Worm (Caenorhabditis elegans) whole organism, young adult: ENCODE results near the gene C25D7.9.

ENCODE experiments used
- B0035.1 ChIP-seq: sonication (generic microtip); optimal IDR thresholded peaks from 2 replicates; lab custom pipeline; 2016; ENCODE audit warnings: missing genetic modification characterization, mild to moderate bottlenecking, missing compliant biosample characterization, missing genotype, missing genetic modification reagents
- B0261.1 ChIP-seq: sonication (generic microtip); optimal IDR thresholded peaks from 2 replicates; lab custom pipeline; 2016; ENCODE audit warnings: mild to moderate bottlenecking, missing genetic modification characterization, moderate library complexity, missing compliant biosample characterization
- B0336.3 ChIP-seq: fragments of 200-800 bp; sonication (Bioruptor generic); IDR thresholded peaks from 2 replicates; pipeline ENCODE4 v1.3.6; 2022; ENCODE audit warnings: missing genetic modification characterization, missing compliant biosample characterization
- F39B2.1 ChIP-seq: fragments of 200-800 bp; sonication (Bioruptor generic); IDR thresholded peaks from 2 replicates; pipeline ENCODE4 v1.3.6; 2022; ENCODE audit warnings: missing genetic modification reagents, missing genetic modification characterization, missing compliant biosample characterization
- F49E8.2 ChIP-seq: sonication (generic microtip); optimal IDR thresholded peaks from 3 replicates; lab custom pipeline; 2017; ENCODE audit warnings: missing genetic modification characterization, mild to moderate bottlenecking, missing compliant biosample characterization, antibody characterized with exemption, moderate library complexity; ENCODE audit not compliant: insufficient read depth
- K11D2.4 ChIP-seq: fragments of 200-800 bp; sonication (Bioruptor generic); IDR thresholded peaks from 2 replicates; pipeline ENCODE4 v1.3.6; 2022; ENCODE audit warnings: missing genetic modification reagents, missing genetic modification characterization, missing compliant biosample characterization
- K12H6.12 ChIP-seq: fragments of 200-800 bp; sonication (Bioruptor generic); optimal IDR thresholded peaks from 2 replicates; lab custom pipeline; 2018; ENCODE audit warnings: mild to moderate bottlenecking, missing genetic modification characterization, missing compliant biosample characterization
- Y53F4B.3 ChIP-seq: fragments of 200-800 bp; sonication (Bioruptor generic); IDR thresholded peaks from 2 replicates; pipeline ENCODE4 v1.3.6; 2022; ENCODE audit warnings: missing genetic modification reagents, missing genetic modification characterization, missing compliant biosample characterization
- Y95B8A.8 ChIP-seq: fragments of 200-800 bp; sonication (Bioruptor generic); IDR thresholded peaks from 2 replicates; pipeline ENCODE4 v1.3.6; 2022; ENCODE audit warnings: missing genetic modification reagents, missing genetic modification characterization, missing compliant biosample characterization
- ama-1 ChIP-seq, 3 experiments: fragments of 150-350 bp in 1 of 3; sonication (generic microtip) in 2 of 3; optimal IDR thresholded peaks; 2 replicates each; lab custom pipeline; 2014 to 2018; ENCODE audit warnings: missing biosample characterization in 2 of 3, missing genetic modification characterization in 2 of 3, missing genetic modification reagents in 2 of 3
- aptf-2 ChIP-seq: fragments of 200-800 bp; sonication (Bioruptor generic); conservative IDR thresholded peaks from 2 replicates; pipeline ENCODE4 v1.3.6; 2022; ENCODE audit warnings: missing genetic modification reagents, missing genetic modification characterization, missing compliant biosample characterization
- athp-1 ChIP-seq: sonication (generic microtip); optimal IDR thresholded peaks from 2 replicates; lab custom pipeline; 2017; ENCODE audit warnings: mild to moderate bottlenecking, missing genetic modification characterization, missing compliant biosample characterization
- bed-2 ChIP-seq: fragments of 200-800 bp; sonication (Bioruptor generic); IDR thresholded peaks from 2 replicates; pipeline ENCODE4 v1.3.6; 2022; ENCODE audit warnings: missing genetic modification reagents, missing genetic modification characterization, missing compliant biosample characterization
- cebp-1 ChIP-seq, 2 experiments: fragments of 200-800 bp in 1 of 2; sonication (Bioruptor generic) in 1 of 2; sonication (generic microtip) in 1 of 2; IDR thresholded peaks in 1 of 2; optimal IDR thresholded peaks in 1 of 2; 2 replicates each; pipeline versions ENCODE4 v1.3.6 to Lab custom; 2017 to 2022; ENCODE audit warnings: missing compliant biosample characterization in 2 of 2, missing genetic modification characterization in 2 of 2, mild to moderate bottlenecking in 1 of 2, missing genetic modification reagents in 1 of 2, moderate library complexity in 1 of 2
- cebp-2 ChIP-seq: fragments of 200-800 bp; sonication (Bioruptor generic); IDR thresholded peaks from 2 replicates; pipeline ENCODE4 v1.3.6; 2022; ENCODE audit warnings: missing genetic modification characterization, missing compliant biosample characterization
- ceh-27 ChIP-seq: fragments of 200-800 bp; sonication (Bioruptor generic); optimal IDR thresholded peaks from 2 replicates; lab custom pipeline; 2018; ENCODE audit warnings: mild to moderate bottlenecking, missing genetic modification characterization, moderate library complexity, missing compliant biosample characterization
- die-1 ChIP-seq: sonication (generic microtip); optimal IDR thresholded peaks from 2 replicates; lab custom pipeline; 2016; ENCODE audit warnings: missing genotype, mild to moderate bottlenecking, missing genetic modification characterization, missing compliant biosample characterization
- dpff-1 ChIP-seq: sonication (generic microtip); optimal IDR thresholded peaks from 2 replicates; lab custom pipeline; 2017; ENCODE audit warnings: mild to moderate bottlenecking, missing genetic modification characterization, missing compliant biosample characterization
- efl-1 ChIP-seq: fragments of 150-350 bp; optimal IDR thresholded peaks from 2 replicates; lab custom pipeline; 2014; ENCODE audit warnings: missing biosample characterization, missing genetic modification reagents, missing genetic modification characterization
- egl-18 ChIP-seq: fragments of 200-800 bp; sonication (Bioruptor generic); IDR thresholded peaks from 2 replicates; pipeline ENCODE4 v1.3.6; 2022; ENCODE audit warnings: missing genetic modification reagents, missing genetic modification characterization, missing compliant biosample characterization
- egl-44 ChIP-seq: fragments of 200-800 bp; sonication (Bioruptor generic); IDR thresholded peaks from 2 replicates; pipeline ENCODE4 v1.3.6; 2022; ENCODE audit warnings: missing genetic modification reagents, missing genetic modification characterization, missing compliant biosample characterization
- fkh-3 ChIP-seq: sonication (generic microtip); optimal IDR thresholded peaks from 2 replicates; lab custom pipeline; 2016; ENCODE audit warnings: mild to moderate bottlenecking, missing genetic modification characterization, missing compliant biosample characterization
- gei-17 ChIP-seq: fragments of 200-800 bp; sonication (Bioruptor generic); optimal IDR thresholded peaks from 2 replicates; lab custom pipeline; 2018; ENCODE audit warnings: mild to moderate bottlenecking, missing genetic modification characterization, missing compliant biosample characterization
- hlh-12 ChIP-seq: sonication (generic microtip); optimal IDR thresholded peaks from 2 replicates; lab custom pipeline; 2016; ENCODE audit warnings: missing genetic modification characterization, missing compliant biosample characterization
- hmg-1.2 ChIP-seq: fragments of 200-800 bp; sonication (Bioruptor generic); IDR thresholded peaks from 2 replicates; pipeline ENCODE4 v1.3.6; 2022; ENCODE audit warnings: missing genetic modification reagents, missing genetic modification characterization, missing compliant biosample characterization
- lag-1 ChIP-seq: fragments of 200-800 bp; sonication (Bioruptor generic); IDR thresholded peaks from 2 replicates; pipeline ENCODE4 v1.3.6; 2022; ENCODE audit warnings: missing genetic modification reagents, missing genetic modification characterization, missing compliant biosample characterization
- let-526 ChIP-seq: fragments of 200-800 bp; sonication (Bioruptor generic); IDR thresholded peaks from 2 replicates; pipeline ENCODE4 v1.3.6; 2022; ENCODE audit warnings: missing genetic modification reagents, missing genetic modification characterization, missing compliant biosample characterization
- let-607 ChIP-seq, 2 experiments: fragments of 200-800 bp in 1 of 2; sonication (Bioruptor generic) in 1 of 2; sonication (generic microtip) in 1 of 2; optimal IDR thresholded peaks; 2 replicates each; lab custom pipeline; 2016 to 2018; ENCODE audit warnings: mild to moderate bottlenecking in 2 of 2, missing compliant biosample characterization in 2 of 2, missing genetic modification characterization in 2 of 2, moderate library complexity in 2 of 2, missing genotype in 1 of 2
- lin-26 ChIP-seq: fragments of 200-800 bp; sonication (Bioruptor generic); IDR thresholded peaks from 2 replicates; pipeline ENCODE4 v1.3.6; 2022; ENCODE audit warnings: missing genetic modification reagents, missing genetic modification characterization, missing compliant biosample characterization
- lin-35 ChIP-seq, 3 experiments: fragments of 150-350 bp in 2 of 3; sonication (generic microtip) in 1 of 3; optimal IDR thresholded peaks; 2 replicates each; lab custom pipeline; 2014 to 2018; ENCODE audit warnings: missing biosample characterization in 3 of 3, missing genetic modification characterization in 3 of 3, missing genetic modification reagents in 3 of 3
- lin-40 ChIP-seq: sonication (generic microtip); optimal IDR thresholded peaks from 2 replicates; lab custom pipeline; 2016; ENCODE audit warnings: missing genetic modification characterization, mild to moderate bottlenecking, missing compliant biosample characterization, missing genotype, missing genetic modification reagents
- lsl-1 ChIP-seq: fragments of 200-800 bp; sonication (Bioruptor generic); optimal IDR thresholded peaks from 2 replicates; lab custom pipeline; 2018; ENCODE audit warnings: mild to moderate bottlenecking, missing genetic modification characterization, moderate library complexity, missing compliant biosample characterization
- mcd-1 ChIP-seq: fragments of 200-800 bp; sonication (Bioruptor generic); IDR thresholded peaks from 2 replicates; pipeline ENCODE4 v1.3.6; 2022; ENCODE audit warnings: missing genetic modification reagents, missing genetic modification characterization, missing compliant biosample characterization
- mxl-1 ChIP-seq: sonication (generic microtip); optimal IDR thresholded peaks from 2 replicates; lab custom pipeline; 2016; ENCODE audit warnings: missing genetic modification characterization, missing compliant biosample characterization
- nhr-179 ChIP-seq: sonication (generic microtip); optimal IDR thresholded peaks from 2 replicates; lab custom pipeline; 2016; ENCODE audit warnings: mild to moderate bottlenecking, missing genetic modification characterization, missing compliant biosample characterization
- nhr-80 ChIP-seq: sonication (generic microtip); optimal IDR thresholded peaks from 2 replicates; lab custom pipeline; 2016; ENCODE audit warnings: missing genetic modification characterization, missing compliant biosample characterization
- nhr-90 ChIP-seq: sonication (generic microtip); optimal IDR thresholded peaks from 2 replicates; lab custom pipeline; 2016; ENCODE audit warnings: missing genotype, mild to moderate bottlenecking, missing genetic modification characterization, missing compliant biosample characterization
- pbrm-1 ChIP-seq: fragments of 200-800 bp; sonication (Bioruptor generic); IDR thresholded peaks from 2 replicates; pipeline ENCODE4 v1.3.6; 2022; ENCODE audit warnings: missing genetic modification reagents, missing genetic modification characterization, missing compliant biosample characterization
- rec-8 ChIP-seq, 2 experiments: sonication (generic microtip); optimal IDR thresholded peaks; 2 replicates each; lab custom pipeline; 2016; ENCODE audit warnings: mild to moderate bottlenecking in 2 of 2, missing genetic modification characterization in 2 of 2, missing genetic modification reagents in 2 of 2, missing genotype in 2 of 2, missing biosample characterization in 1 of 2, missing compliant biosample characterization in 1 of 2, moderate library complexity in 1 of 2
- repo-1 ChIP-seq: sonication (generic microtip); optimal IDR thresholded peaks from 2 replicates; lab custom pipeline; 2017; ENCODE audit warnings: mild to moderate bottlenecking, missing genetic modification characterization, missing compliant biosample characterization
- rpc-1 ChIP-seq, 2 experiments: fragments of 150-350 bp in 1 of 2; sonication (generic microtip) in 1 of 2; optimal IDR thresholded peaks; 2 replicates each; lab custom pipeline; 2014 to 2018; ENCODE audit warnings: missing biosample characterization in 1 of 2, missing genetic modification characterization in 1 of 2, missing genetic modification reagents in 1 of 2, missing genotype in 1 of 2
- sdz-38 ChIP-seq: sonication (generic microtip); optimal IDR thresholded peaks from 2 replicates; lab custom pipeline; 2016; ENCODE audit warnings: missing genotype, missing genetic modification characterization, missing compliant biosample characterization
- sptf-2 ChIP-seq: fragments of 200-800 bp; sonication (Bioruptor generic); optimal IDR thresholded peaks from 2 replicates; lab custom pipeline; 2018; ENCODE audit warnings: mild to moderate bottlenecking, missing genetic modification characterization, missing compliant biosample characterization
- tbp1 ChIP-seq: fragments of 200-800 bp; sonication (Bioruptor generic); optimal IDR thresholded peaks from 2 replicates; lab custom pipeline; 2018; ENCODE audit warnings: mild to moderate bottlenecking, missing genetic modification characterization, missing compliant biosample characterization
- tbx-9 ChIP-seq: sonication (generic microtip); optimal IDR thresholded peaks from 2 replicates; lab custom pipeline; 2016; ENCODE audit warnings: borderline replicate concordance, missing genetic modification characterization, inconsistent platforms, missing compliant biosample characterization
- ztf-22 ChIP-seq: fragments of 200-800 bp; sonication (Bioruptor generic); optimal IDR thresholded peaks from 2 replicates; lab custom pipeline; 2018; ENCODE audit warnings: mild to moderate bottlenecking, missing genetic modification characterization, moderate library complexity, missing compliant biosample characterization
- ztf-25 ChIP-seq: fragments of 200-800 bp; sonication (Bioruptor generic); IDR thresholded peaks from 2 replicates; pipeline ENCODE4 v1.3.6; 2022; ENCODE audit warnings: missing genetic modification reagents, missing genetic modification characterization, missing compliant biosample characterization
- ztf-6 ChIP-seq: fragments of 200-800 bp; sonication (Bioruptor generic); IDR thresholded peaks from 2 replicates; pipeline ENCODE4 v1.3.6; 2022; ENCODE audit warnings: missing genetic modification reagents, missing genetic modification characterization, missing compliant biosample characterization

C25D7.9 gene

ce11 chrV:15082291-15082690 lies 17.4 kb downstream of the C25D7.9 start, which contains the start of the genes C01G10.10 and C01G10.9 (continued):
- TF ChIP-seq lin-26 (GFP tag; lab: Robert Waterston, UW) (no peak), let-607 (tag; optimal IDR thresholded peaks at IDR 0.05; lab: Kevin White, UChicago) (peak in 1 of 2 experiments; percentile 54), sptf-2 (GFP tag; lab: Kevin White, UChicago) (no peak), fkh-3 (no peak), ama-1 (optimal IDR thresholded peaks at IDR 0.05; lab: Kevin White, UChicago) (no peak), ama-1 (GFP tag; optimal IDR thresholded peaks at IDR 0.05; lab: Kevin White, UChicago) (no peak), lin-40 (peak; percentile 50), tbp1 (GFP tag; lab: Kevin White, UChicago) (no peak), mxl-1 (tag; lab: Kevin White, UChicago) (no peak), lag-1 (no peak), lin-35 (GFP tag; optimal IDR thresholded peaks at IDR 0.05; lab: Kevin White, UChicago) (peak in 1 of 3 experiments; percentile 30), K11D2.4 (GFP tag; lab: Robert Waterston, UW) (no peak), ceh-27 (GFP tag; lab: Kevin White, UChicago) (peak; percentile 52), repo-1 (no peak), lsl-1 (GFP tag; lab: Kevin White, UChicago) (peak; percentile 19), cebp-1 (GFP tag; IDR thresholded peaks at IDR 0.05; lab: Robert Waterston, UW) (no peak), cebp-1 (tag; optimal IDR thresholded peaks at IDR 0.05; lab: Kevin White, UChicago) (peak; percentile 31), B0261.1 (tag; lab: Kevin White, UChicago) (no peak), B0336.3 (GFP tag; lab: Robert Waterston, UW) (no peak), F39B2.1 (GFP tag; lab: Robert Waterston, UW) (no peak), hmg-1.2 (GFP tag; lab: Robert Waterston, UW) (no peak), hlh-12 (tag; lab: Kevin White, UChicago) (no peak), ztf-25 (no peak), mcd-1 (GFP tag; lab: Robert Waterston, UW) (peak; percentile 68), sdz-38 (tag; lab: Kevin White, UChicago) (no peak), athp-1 (tag; lab: Kevin White, UChicago) (no peak), tbx-9 (tag; lab: Kevin White, UChicago) (no peak), Y95B8A.8 (GFP tag; lab: Robert Waterston, UW) (no peak), die-1 (tag; lab: Kevin White, UChicago) (no peak), B0035.1 (tag; lab: Kevin White, UChicago) (no peak), K12H6.12 (tag; lab: Kevin White, UChicago) (peak; percentile 2), nhr-179 (tag; lab: Kevin White, UChicago) (no peak), rec-8 (tag; optimal IDR thresholded peaks at IDR 0.05; lab: Kevin White, UChicago) (peak; percentile 28 to 34), nhr-90 (tag; lab: Kevin White, UChicago) (no peak), aptf-2 (GFP tag; lab: Robert Waterston, UW) (no peak), rpc-1 (optimal IDR thresholded peaks at IDR 0.05; lab: Kevin White, UChicago) (no peak), rpc-1 (tag; optimal IDR thresholded peaks at IDR 0.05; lab: Kevin White, UChicago) (no peak), egl-18 (GFP tag; lab: Robert Waterston, UW) (no peak), egl-44 (GFP tag; lab: Robert Waterston, UW) (no peak), cebp-2 (no peak), nhr-80 (no peak), Y53F4B.3 (GFP tag; lab: Robert Waterston, UW) (no peak), dpff-1 (tag; lab: Kevin White, UChicago) (no peak), F49E8.2 (tag; lab: Kevin White, UChicago) (no peak), efl-1 (GFP tag; lab: Kevin White, UChicago) (no peak), gei-17 (GFP tag; lab: Kevin White, UChicago) (no peak), bed-2 (GFP tag; lab: Robert Waterston, UW) (0 out of 2 replicates have a peak, but pooled peaks have one; percentile 42), pbrm-1 (GFP tag; lab: Robert Waterston, UW) (no peak), let-526 (GFP tag; lab: Robert Waterston, UW) (no peak), ztf-22 (GFP tag; lab: Kevin White, UChicago) (no peak), ztf-6 (GFP tag; lab: Robert Waterston, UW) (no peak)
